Worm (Caenorhabditis elegans) whole organism, mixed stage, embryonic: ENCODE results near the gene msp-74.

Source experiments
- M03D4.4 ChIP-seq: sonication (generic microtip); optimal IDR thresholded peaks from 2 replicates; lab custom pipeline; 2017; ENCODE audit warnings: mild to moderate bottlenecking, missing genetic modification characterization, missing compliant biosample characterization
- lsy-2 ChIP-seq: fragments of 150-350 bp; optimal IDR thresholded peaks from 2 replicates; lab custom pipeline; 2014; ENCODE audit warnings: missing biosample characterization, missing genetic modification characterization
- mep-1 ChIP-seq: fragments of 150-350 bp; optimal IDR thresholded peaks from 2 replicates; lab custom pipeline; 2017; ENCODE audit warnings: missing biosample characterization, missing genetic modification reagents, missing genetic modification characterization, inconsistent platforms
- nhr-237 ChIP-seq: fragments of 150-350 bp; optimal IDR thresholded peaks from 2 replicates; lab custom pipeline; 2014; ENCODE audit warnings: missing biosample characterization, missing genetic modification characterization
- nhr-28 ChIP-seq: fragments of 150-350 bp; optimal IDR thresholded peaks from 2 replicates; lab custom pipeline; 2014; ENCODE audit warnings: missing biosample characterization, missing genetic modification characterization
- nhr-76 ChIP-seq: sonication (generic microtip); optimal IDR thresholded peaks from 2 replicates; lab custom pipeline; 2017; ENCODE audit warnings: missing biosample characterization, missing genetic modification characterization
- pha-4 ChIP-seq: fragments of 150-350 bp; optimal IDR thresholded peaks from 2 replicates; lab custom pipeline; 2018; ENCODE audit warnings: missing biosample characterization, missing genetic modification reagents, missing genetic modification characterization
- snpc-4 ChIP-seq: fragments of 150-350 bp; optimal IDR thresholded peaks from 2 replicates; lab custom pipeline; 2014; ENCODE audit warnings: missing biosample characterization, missing genetic modification characterization
- ztf-11 ChIP-seq: fragments of 150-350 bp; optimal IDR thresholded peaks from 2 replicates; lab custom pipeline; 2014; ENCODE audit warnings: missing biosample characterization, missing genetic modification characterization

ce11 chrII:5157525-5157924, 42.4 kb upstream of the msp-74 start, which contains the start of gene srb-13:
- TF ChIP-seq lsy-2 = no peak
- TF ChIP-seq snpc-4 (tag; lab: Kevin White, UChicago) = no peak
- no peak for TF ChIP-seq ztf-11
- TF ChIP-seq nhr-76 (tag; lab: Kevin White, UChicago) = no peak
- TF ChIP-seq mep-1 (tag; lab: Kevin White, UChicago) = no peak
- TF ChIP-seq M03D4.4 = no peak
- no peak for TF ChIP-seq nhr-28
- TF ChIP-seq nhr-237 = no peak
- no peak for TF ChIP-seq pha-4
